Worm (Caenorhabditis elegans) whole organism, young adult: ENCODE results near the gene ZC416.2.

Experiments
- B0336.3 ChIP-seq: fragments of 200-800 bp; sonication (Bioruptor generic); IDR thresholded peaks from 2 replicates; pipeline ENCODE4 v1.3.6; 2022; ENCODE audit warnings: missing genetic modification characterization, missing compliant biosample characterization
- C06A6.2 ChIP-seq: fragments of 200-800 bp; sonication (Bioruptor generic); conservative IDR thresholded peaks from 2 replicates; pipeline ENCODE4 v1.3.6; 2022; ENCODE audit warnings: missing genetic modification characterization, missing compliant biosample characterization
- F49E8.2 ChIP-seq: sonication (generic microtip); optimal IDR thresholded peaks from 3 replicates; lab custom pipeline; 2017; ENCODE audit warnings: missing genetic modification characterization, mild to moderate bottlenecking, missing compliant biosample characterization, antibody characterized with exemption, moderate library complexity; ENCODE audit not compliant: insufficient read depth
- F52B5.7 ChIP-seq: sonication (generic microtip); optimal IDR thresholded peaks from 2 replicates; lab custom pipeline; 2016; ENCODE audit warnings: mild to moderate bottlenecking, missing genetic modification characterization, missing compliant biosample characterization
- Y79H2A.3 ChIP-seq: fragments of 200-800 bp; sonication (Bioruptor generic); conservative IDR thresholded peaks from 2 replicates; pipeline ENCODE4 v1.3.6; 2022; ENCODE audit warnings: missing genetic modification reagents, missing genetic modification characterization, missing compliant biosample characterization
- hmg-20 ChIP-seq: fragments of 200-800 bp; sonication (Bioruptor generic); IDR thresholded peaks from 2 replicates; pipeline ENCODE4 v1.3.6; 2022; ENCODE audit warnings: missing genetic modification reagents, missing genetic modification characterization, missing compliant biosample characterization
- madf-6 ChIP-seq: fragments of 200-800 bp; sonication (Bioruptor generic); IDR thresholded peaks from 2 replicates; pipeline ENCODE4 v1.3.6; 2022; ENCODE audit warnings: missing genetic modification reagents, missing genetic modification characterization, missing compliant biosample characterization
- mel-28 ChIP-seq: sonication (generic microtip); optimal IDR thresholded peaks from 2 replicates; lab custom pipeline; 2016; ENCODE audit warnings: borderline replicate concordance, mild to moderate bottlenecking, missing genetic modification characterization, missing compliant biosample characterization
- nfya-1 ChIP-seq: sonication (generic microtip); optimal IDR thresholded peaks from 2 replicates; lab custom pipeline; 2017; ENCODE audit warnings: antibody characterized with exemption, missing compliant biosample characterization, missing genetic modification characterization, borderline replicate concordance; ENCODE audit not compliant: insufficient read depth
- nfyb-1 ChIP-seq: fragments of 200-800 bp; sonication (Bioruptor generic); IDR thresholded peaks from 2 replicates; pipeline ENCODE4 v1.3.6; 2022; ENCODE audit warnings: missing genetic modification reagents, missing genetic modification characterization, missing compliant biosample characterization
- rcor-1 ChIP-seq: fragments of 200-800 bp; sonication (Bioruptor generic); IDR thresholded peaks from 2 replicates; pipeline ENCODE4 v1.3.6; 2022; ENCODE audit warnings: missing genetic modification reagents, missing genetic modification characterization, missing compliant biosample characterization
- sptf-2 ChIP-seq: fragments of 200-800 bp; sonication (Bioruptor generic); optimal IDR thresholded peaks from 2 replicates; lab custom pipeline; 2018; ENCODE audit warnings: mild to moderate bottlenecking, missing genetic modification characterization, missing compliant biosample characterization
- unc-62 ChIP-seq: fragments of 150-350 bp; optimal IDR thresholded peaks from 2 replicates; lab custom pipeline; 2014; ENCODE audit warnings: missing biosample characterization, missing genetic modification reagents, missing genetic modification characterization

- no peak for TF ChIP-seq sptf-2 (GFP tag; lab: Kevin White, UChicago)
- no peak for TF ChIP-seq nfya-1 (tag; lab: Kevin White, UChicago)
- TF ChIP-seq F49E8.2: no peak
- TF ChIP-seq C06A6.2 (GFP tag; lab: Robert Waterston, UW): no peak
- no peak for TF ChIP-seq Y79H2A.3 (GFP tag; lab: Robert Waterston, UW)
- no peak for TF ChIP-seq B0336.3
- TF ChIP-seq hmg-20 (GFP tag; lab: Robert Waterston, UW): no peak
- TF ChIP-seq madf-6 (GFP tag; lab: Robert Waterston, UW): no peak
- TF ChIP-seq F52B5.7 (tag; lab: Kevin White, UChicago): no peak
- no peak for TF ChIP-seq unc-62 (GFP tag; lab: Kevin White, UChicago)
- no peak for TF ChIP-seq rcor-1 (GFP tag; lab: Robert Waterston, UW)
- no peak for TF ChIP-seq mel-28 (tag; lab: Kevin White, UChicago)
- TF ChIP-seq nfyb-1: no peak
These were observed 19.5 kb downstream of the ZC416.2 start for ce11 chrIV:3652784-3653383.
